Worm (Caenorhabditis elegans) whole organism, late embryonic: ENCODE data around the gene zipt-15.

Experiments
- C38D4.7 ChIP-seq: fragments of 200-800 bp; sonication (Bioruptor generic); optimal IDR thresholded peaks from 2 replicates; lab custom pipeline; 2018; ENCODE audit warnings: mild to moderate bottlenecking, missing genetic modification characterization, moderate library complexity, missing compliant biosample characterization
- ama-1 ChIP-seq: fragments of 150-350 bp; optimal IDR thresholded peaks from 2 replicates; lab custom pipeline; 2014
- ceh-19 ChIP-seq: fragments of 200-800 bp; sonication (Bioruptor generic); optimal IDR thresholded peaks from 2 replicates; lab custom pipeline; 2018; ENCODE audit warnings: mild to moderate bottlenecking, missing genetic modification characterization, missing compliant biosample characterization
- dve-1 ChIP-seq: sonication (generic microtip); optimal IDR thresholded peaks from 2 replicates; lab custom pipeline; 2017; ENCODE audit warnings: antibody characterized with exemption, mild to moderate bottlenecking, missing genetic modification characterization, missing compliant biosample characterization
- hlh-30 ChIP-seq: sonication (generic microtip); optimal IDR thresholded peaks from 2 replicates; lab custom pipeline; 2017; ENCODE audit warnings: antibody characterized with exemption, missing genetic modification characterization, missing compliant biosample characterization; ENCODE audit not compliant: insufficient read depth
- lim-6 ChIP-seq: sonication (generic microtip); optimal IDR thresholded peaks from 2 replicates; lab custom pipeline; 2016; ENCODE audit warnings: missing genetic modification characterization, missing compliant biosample characterization
- nhr-11 ChIP-seq: fragments of 150-350 bp; optimal IDR thresholded peaks from 2 replicates; lab custom pipeline; 2014; ENCODE audit warnings: missing biosample characterization, missing genetic modification characterization
- pha-4 ChIP-seq: fragments of 150-350 bp; optimal IDR thresholded peaks from 2 replicates; lab custom pipeline; 2018; ENCODE audit warnings: missing biosample characterization, missing genetic modification reagents, missing genetic modification characterization
- pqm-1 ChIP-seq: sonication (generic microtip); optimal IDR thresholded peaks from 2 replicates; lab custom pipeline; 2016; ENCODE audit warnings: missing genetic modification characterization, missing compliant biosample characterization
- ref-2 ChIP-seq: sonication (generic microtip); optimal IDR thresholded peaks from 2 replicates; lab custom pipeline; 2016; ENCODE audit warnings: missing genetic modification characterization, missing compliant biosample characterization
- sox-2 ChIP-seq: fragments of 200-800 bp; sonication (Bioruptor generic); IDR thresholded peaks from 2 replicates; pipeline ENCODE4 v1.3.6; 2022; ENCODE audit warnings: missing genetic modification reagents, missing genetic modification characterization, missing compliant biosample characterization
- tbx-2 ChIP-seq: sonication (generic microtip); optimal IDR thresholded peaks from 2 replicates; lab custom pipeline; 2016; ENCODE audit warnings: missing genetic modification characterization, missing compliant biosample characterization
- ttx-3 ChIP-seq: sonication (generic microtip); optimal IDR thresholded peaks from 2 replicates; lab custom pipeline; 2016; ENCODE audit warnings: missing genetic modification reagents, missing genetic modification characterization, missing compliant biosample characterization

ce11 chrIV:848207-848606 lies 23.5 kb upstream of the zipt-15 start:
- no peak for TF ChIP-seq tbx-2 (tag; lab: Kevin White, UChicago)
- no peak for TF ChIP-seq dve-1
- TF ChIP-seq hlh-30 (tag; lab: Kevin White, UChicago) = no peak
- TF ChIP-seq sox-2 = no peak
- no peak for TF ChIP-seq lim-6 (tag; lab: Kevin White, UChicago)
- TF ChIP-seq ama-1 = no peak
- TF ChIP-seq pqm-1 (tag; lab: Kevin White, UChicago) = no peak
- no peak for TF ChIP-seq ref-2
- TF ChIP-seq pha-4 (tag; lab: Kevin White, UChicago) = no peak
- no peak for TF ChIP-seq ceh-19
- TF ChIP-seq nhr-11 (tag; lab: Kevin White, UChicago) = no peak
- TF ChIP-seq ttx-3 (tag; lab: Kevin White, UChicago) = no peak
- TF ChIP-seq C38D4.7 (GFP tag; lab: Kevin White, UChicago) = no peak
